Worm (Caenorhabditis elegans): Measurements from ENCODE around the gene srh-185.

- TF ChIP-seq bed-1 (GFP tag; IDR thresholded peaks at IDR 0.05) (no peak), let-607 (tag; optimal IDR thresholded peaks at IDR 0.05) (no peak), F52B5.7 (tag; optimal IDR thresholded peaks at IDR 0.05) (no peak), ets-4 (GFP tag; optimal IDR thresholded peaks at IDR 0.05) (no peak), snpc-4 (GFP tag; optimal IDR thresholded peaks at IDR 0.05) (no peak), snpc-4 (tag; optimal IDR thresholded peaks at IDR 0.05) (no peak), hlh-26 (GFP tag; conservative IDR thresholded peaks at IDR 0.05) (no peak), K12H6.12 (tag; optimal IDR thresholded peaks at IDR 0.05) (no peak), ceh-79 (tag; optimal IDR thresholded peaks at IDR 0.05) (no peak), efl-1 (GFP tag; optimal IDR thresholded peaks at IDR 0.05) (no peak), ama-1 (optimal IDR thresholded peaks at IDR 0.05) (no peak), ama-1 (GFP tag; optimal IDR thresholded peaks at IDR 0.05) (no peak), ekl-4 (GFP tag; IDR thresholded peaks at IDR 0.05) (no peak), repo-1 (tag; optimal IDR thresholded peaks at IDR 0.05) (no peak)
Observed at ce11 chrV:3034236-3034635, 31.8 kb upstream of the srh-185 start, which contains the start of gene srw-8.

All from whole organism, young adult.